Worm (Caenorhabditis elegans) whole organism, L3 larva: ENCODE results near the gene spas-1.

Experiments
- nhr-11 ChIP-seq: fragments of 150-350 bp; optimal IDR thresholded peaks from 2 replicates; lab custom pipeline; 2014; ENCODE audit warnings: missing biosample characterization, missing genetic modification characterization
- ztf-11 ChIP-seq: fragments of 150-350 bp; optimal IDR thresholded peaks from 2 replicates; lab custom pipeline; 2014; ENCODE audit warnings: missing biosample characterization, missing genetic modification characterization

DNA sequence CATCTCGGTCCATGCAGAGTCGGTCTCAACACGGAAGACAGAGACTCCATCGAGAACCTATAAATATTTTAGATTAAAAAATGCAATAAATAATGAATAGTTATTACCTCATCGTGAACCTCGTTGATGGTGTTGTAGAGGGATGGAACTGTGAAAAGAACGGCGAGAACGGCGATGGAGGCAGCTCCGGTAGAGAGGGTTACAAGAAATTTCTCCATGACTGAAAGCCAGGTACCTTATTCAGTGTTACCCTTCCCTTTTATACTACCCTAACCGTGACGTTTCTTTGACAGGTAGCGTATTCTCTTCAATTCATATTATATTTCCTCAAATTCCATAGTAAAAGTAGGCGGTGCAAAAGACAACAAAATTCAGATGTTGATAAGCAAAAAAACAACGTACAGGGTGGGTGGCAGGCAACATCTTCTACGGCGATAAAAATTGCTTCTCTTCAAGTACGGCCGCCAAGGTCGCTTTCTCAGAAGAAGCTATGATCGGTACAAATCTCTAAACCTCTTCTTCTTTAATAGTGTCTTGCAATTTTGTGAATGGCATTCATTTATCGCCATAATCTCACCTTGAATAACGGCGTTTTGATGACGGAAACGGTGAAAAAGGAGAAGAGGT, 10.4 kb upstream of the spas-1 start, which contains the start of gene col-10:
- TF ChIP-seq nhr-11 (tag; lab: Kevin White, UChicago) (no peak), ztf-11 (no peak)
